Worm (Caenorhabditis elegans) whole organism, young adult: ENCODE data around the gene kreg-1.

ENCODE experiments used
- Y53F4B.3 ChIP-seq: fragments of 200-800 bp; sonication (Bioruptor generic); IDR thresholded peaks from 2 replicates; pipeline ENCODE4 v1.3.6; 2022; ENCODE audit warnings: missing genetic modification reagents, missing genetic modification characterization, missing compliant biosample characterization
- Y56A3A.18 ChIP-seq: fragments of 200-800 bp; sonication (Bioruptor generic); IDR thresholded peaks from 2 replicates; pipeline ENCODE4 v1.3.6; 2022; ENCODE audit warnings: missing genetic modification reagents, missing genetic modification characterization, missing compliant biosample characterization
- attf-5 ChIP-seq: fragments of 200-800 bp; sonication (Bioruptor generic); optimal IDR thresholded peaks from 2 replicates; lab custom pipeline; 2018; ENCODE audit warnings: mild to moderate bottlenecking, missing genetic modification characterization, missing compliant biosample characterization
- ceh-100 ChIP-seq: fragments of 200-800 bp; sonication (Bioruptor generic); IDR thresholded peaks from 2 replicates; pipeline ENCODE4 v1.3.6; 2022; ENCODE audit warnings: missing genetic modification reagents, missing genetic modification characterization, missing compliant biosample characterization
- ceh-40 ChIP-seq: fragments of 200-800 bp; sonication (Bioruptor generic); IDR thresholded peaks from 2 replicates; pipeline ENCODE4 v1.3.6; 2022; ENCODE audit warnings: missing genetic modification characterization, missing compliant biosample characterization
- chd-7 ChIP-seq: sonication (generic microtip); optimal IDR thresholded peaks from 2 replicates; lab custom pipeline; 2016; ENCODE audit warnings: mild to moderate bottlenecking, missing genetic modification characterization, moderate library complexity, missing compliant biosample characterization
- dpff-1 ChIP-seq: sonication (generic microtip); optimal IDR thresholded peaks from 2 replicates; lab custom pipeline; 2017; ENCODE audit warnings: mild to moderate bottlenecking, missing genetic modification characterization, missing compliant biosample characterization
- efl-1 ChIP-seq: fragments of 150-350 bp; optimal IDR thresholded peaks from 2 replicates; lab custom pipeline; 2014; ENCODE audit warnings: missing biosample characterization, missing genetic modification reagents, missing genetic modification characterization
- lsl-1 ChIP-seq: fragments of 200-800 bp; sonication (Bioruptor generic); optimal IDR thresholded peaks from 2 replicates; lab custom pipeline; 2018; ENCODE audit warnings: mild to moderate bottlenecking, missing genetic modification characterization, moderate library complexity, missing compliant biosample characterization
- mxl-1 ChIP-seq: sonication (generic microtip); optimal IDR thresholded peaks from 2 replicates; lab custom pipeline; 2016; ENCODE audit warnings: missing genetic modification characterization, missing compliant biosample characterization
- nfya-1 ChIP-seq: sonication (generic microtip); optimal IDR thresholded peaks from 2 replicates; lab custom pipeline; 2017; ENCODE audit warnings: antibody characterized with exemption, missing compliant biosample characterization, missing genetic modification characterization, borderline replicate concordance; ENCODE audit not compliant: insufficient read depth
- pha-4 ChIP-seq: fragments of 150-350 bp; sonication (generic microtip); optimal IDR thresholded peaks from 2 replicates; lab custom pipeline; 2014; ENCODE audit warnings: missing biosample characterization, missing genetic modification reagents, missing genetic modification characterization
- unc-130 ChIP-seq: sonication (generic microtip); optimal IDR thresholded peaks from 2 replicates; lab custom pipeline; 2016; ENCODE audit warnings: missing genetic modification reagents, missing genetic modification characterization, missing compliant biosample characterization

DNA sequence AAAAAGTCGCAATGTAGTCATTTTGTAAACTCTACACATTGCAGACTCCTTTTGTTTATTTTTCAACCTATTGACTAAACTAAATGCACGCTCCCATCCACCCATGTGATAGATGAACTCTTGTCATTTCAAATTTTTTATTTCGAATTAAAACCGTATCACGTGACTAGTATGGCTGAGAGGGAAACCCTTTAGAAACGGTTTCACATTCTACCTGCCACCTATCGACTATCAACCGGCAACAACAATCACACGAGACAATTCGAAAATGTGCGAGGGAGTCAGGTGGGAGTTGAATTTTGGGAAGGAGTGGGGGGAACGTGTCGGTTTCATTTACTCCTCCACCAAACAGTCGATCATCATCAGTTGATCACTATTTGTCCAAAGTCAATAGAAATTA lies 35.0 kb upstream of the kreg-1 start:
- TF ChIP-seq unc-130, result no peak
- no peak for TF ChIP-seq Y53F4B.3
- TF ChIP-seq lsl-1 (GFP tag; lab: Kevin White, UChicago), result no peak
- no peak for TF ChIP-seq ceh-100 (GFP tag; lab: Robert Waterston, UW)
- no peak for TF ChIP-seq ceh-40
- peak; percentile 14 for TF ChIP-seq chd-7 (tag; lab: Kevin White, UChicago)
- peak; percentile 73 for TF ChIP-seq pha-4 (tag; lab: Kevin White, UChicago)
- peak; percentile 70 for TF ChIP-seq attf-5
- TF ChIP-seq Y56A3A.18 (GFP tag; lab: Robert Waterston, UW), result no peak
- TF ChIP-seq nfya-1, result no peak
- TF ChIP-seq mxl-1 (tag; lab: Kevin White, UChicago), result no peak
- TF ChIP-seq efl-1 (GFP tag; lab: Kevin White, UChicago), result no peak
- no peak for TF ChIP-seq dpff-1 (tag; lab: Kevin White, UChicago)
